Fruit fly (Drosophila melanogaster): ENCODE measurements around the gene CG42238.

DNA sequence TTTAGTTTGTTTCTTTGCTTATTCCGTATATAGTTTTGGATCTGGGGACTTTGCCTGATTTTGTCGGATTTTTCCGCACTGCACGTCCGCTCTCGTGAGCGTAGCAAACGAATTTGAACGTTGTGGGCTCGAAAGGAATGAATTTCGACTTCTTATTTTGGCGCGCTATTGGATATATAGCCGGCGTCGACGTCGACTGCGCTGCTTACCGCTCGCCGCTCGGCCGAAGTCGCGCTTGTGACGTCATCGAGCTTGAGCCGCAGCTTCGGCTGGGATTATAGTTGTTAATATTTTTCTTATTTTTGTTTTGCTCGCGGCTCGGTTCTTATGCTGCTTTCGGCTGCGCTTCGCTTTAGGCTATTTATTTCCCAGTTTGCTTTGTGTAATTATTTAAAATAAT is 17.8 kb upstream of the CG42238 start:
- TF ChIP-seq CG1024 (GFP tag; IDR thresholded peaks at IDR 0.05) (no peak), CG7271 (tag; optimal IDR thresholded peaks at IDR 0.05) (no peak), otp (GFP tag; IDR thresholded peaks at IDR 0.05) (no peak), Ssrp (tag; optimal IDR thresholded peaks at IDR 0.05) (no peak), slbo (GFP tag; IDR thresholded peaks at IDR 0.05) (no peak)
